Fruit fly (Drosophila melanogaster) whole organism, larva: ENCODE data around the gene Scgbeta.

Experiments used
- noc ChIP-seq: fragments of 200-800 bp; sonication (Bioruptor generic); optimal IDR thresholded peaks from 3 replicates; lab custom pipeline; 2019; ENCODE audit warnings: missing biosample characterization, mild to moderate bottlenecking, missing genetic modification characterization, moderate library complexity

Gene Scgbeta

dm6 chr3R:12408160-12408559 lies 14.1 kb downstream of the Scgbeta start, which contains the start of gene CG5196:
TSS of gene CG5196 (plus strand) at chr3R:12408316.
- peak; percentile 37 for TF ChIP-seq noc (tag; lab: Kevin White, UChicago)

DNA sequence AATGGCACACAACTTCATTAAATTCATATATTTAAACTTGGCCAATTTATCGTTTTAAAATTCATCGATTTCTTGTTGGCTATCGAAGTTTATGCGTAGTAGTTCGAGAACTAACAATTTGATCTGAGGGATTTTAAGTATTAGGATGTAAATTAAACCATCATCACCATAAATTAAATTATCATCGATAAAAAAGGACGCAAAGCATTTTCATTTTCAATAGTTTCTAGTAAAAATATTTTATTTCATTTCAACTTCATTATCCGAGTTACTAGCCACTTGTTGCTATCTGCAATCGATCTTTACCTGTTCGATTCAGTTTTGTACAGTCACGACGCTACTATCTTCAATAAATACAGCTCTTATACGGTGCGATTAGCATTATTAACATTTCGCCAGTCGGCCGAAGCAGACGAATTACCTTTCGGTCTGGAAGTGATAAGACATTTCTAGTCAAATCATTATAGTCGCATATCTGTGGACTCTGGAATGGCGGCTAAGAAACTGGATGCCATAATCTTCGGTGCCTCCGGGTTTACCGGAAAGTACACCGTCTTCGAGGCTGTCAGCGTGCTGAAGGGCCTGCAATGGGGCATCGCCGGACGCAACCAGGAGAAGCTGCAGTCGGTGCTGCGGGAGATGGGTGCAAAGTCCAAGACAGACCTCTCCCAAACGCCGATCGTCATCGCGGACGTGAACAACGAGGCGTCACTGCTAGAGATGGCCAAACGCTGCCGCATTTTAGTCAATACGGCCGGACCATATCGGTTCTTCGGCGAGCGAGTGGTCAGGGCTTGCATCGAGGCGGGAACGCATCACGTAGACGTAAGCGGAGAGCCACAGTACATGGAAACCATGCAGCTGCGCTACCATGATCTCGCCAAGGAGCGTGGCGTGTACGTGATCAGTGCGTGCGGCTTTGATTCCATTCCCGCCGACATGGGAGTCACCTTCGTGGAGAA lies 15.7 kb downstream of the Scgbeta start, which contains the start of gene CG5167:
Gene CG5167, plus strand, starts transcription at position 298 of the 962 bp plus-strand sequence.
- peak; percentile 68 for TF ChIP-seq noc (tag; lab: Kevin White, UChicago)

DNA sequence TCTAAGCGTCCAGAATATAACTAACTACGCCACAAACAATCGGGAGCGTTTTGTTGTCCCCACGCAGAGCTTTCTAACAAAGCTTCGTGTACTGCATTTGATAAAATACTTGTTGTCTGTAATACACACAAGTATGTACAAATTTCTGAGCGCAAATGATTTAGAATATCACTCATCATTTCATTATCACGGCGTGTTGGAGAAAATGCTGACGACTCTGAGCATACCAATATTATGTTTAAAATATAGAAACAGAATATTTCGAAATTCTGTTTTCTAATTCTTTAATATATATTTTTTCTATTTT lies 16.3 kb downstream of the Scgbeta start, which contains the start of gene Cyp9f2:
Gene Cyp9f2, minus strand, starts transcription at position 101 of the 307 bp plus-strand sequence.
- no peak for TF ChIP-seq noc (tag; lab: Kevin White, UChicago)

dm6 chr3R:12405134-12405533 lies 17.1 kb downstream of the Scgbeta start:
- no peak for TF ChIP-seq noc (tag; lab: Kevin White, UChicago)

DNA sequence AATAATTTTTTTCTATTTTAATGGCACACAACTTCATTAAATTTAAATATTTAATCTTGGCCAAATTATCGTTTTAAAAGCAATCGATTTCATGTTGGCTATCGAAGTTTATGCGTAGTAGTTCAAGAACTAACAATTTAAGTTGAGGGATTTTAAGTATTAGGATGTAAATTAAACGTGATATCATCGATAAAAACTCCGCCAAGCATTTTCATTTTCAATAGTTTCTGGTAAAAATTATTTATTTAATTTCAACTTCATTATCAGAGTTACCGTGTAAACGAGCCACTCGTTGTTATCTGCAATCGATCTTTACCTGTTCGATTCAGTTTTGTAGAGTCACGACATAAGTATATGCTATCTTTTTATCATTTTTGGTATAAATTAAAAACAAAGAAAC lies 19.3 kb downstream of the Scgbeta start:
- TF ChIP-seq noc (tag; lab: Kevin White, UChicago) = peak; percentile 97

DNA sequence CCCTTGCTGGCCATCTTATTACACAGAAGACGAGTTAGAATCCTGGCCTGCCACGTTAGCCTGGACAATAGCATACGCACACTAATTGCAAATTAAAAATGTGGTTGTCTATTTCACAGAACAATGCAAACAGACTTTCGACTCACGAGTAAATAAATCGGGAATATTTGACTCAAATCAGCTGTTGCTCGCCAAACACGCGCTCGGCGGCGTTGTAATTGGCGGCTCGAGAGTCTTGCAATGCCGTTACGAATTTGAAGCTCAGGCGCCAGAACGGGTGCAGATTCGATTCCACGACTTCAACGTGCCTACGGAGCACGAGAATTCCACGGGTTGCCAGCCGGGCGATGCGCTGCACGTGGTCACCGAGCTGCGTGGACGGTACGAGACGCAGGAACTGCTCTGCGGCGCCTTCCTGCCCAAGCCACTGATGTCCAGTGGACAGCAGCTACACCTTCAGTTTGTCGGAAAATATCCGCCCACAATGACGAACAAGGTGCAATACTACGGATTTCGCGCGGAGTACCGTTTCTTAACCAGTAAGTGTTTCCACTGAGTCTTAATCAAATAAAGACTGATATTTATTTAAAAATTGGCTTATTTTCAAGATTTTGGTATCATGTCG lies 20.4 kb downstream of the Scgbeta start, which contains the start of gene DNAlig3:
Gene DNAlig3, minus strand, starts transcription at position 168 of the 625 bp plus-strand sequence.
- TF ChIP-seq noc (tag; lab: Kevin White, UChicago) = no peak

- TF ChIP-seq noc (tag; lab: Kevin White, UChicago) = no peak
Measured at dm6 chr3R:12398620-12399247, 23.5 kb downstream of the Scgbeta start, which contains the start of gene Cyp9f3. TSS of gene Cyp9f3 (minus strand) at chr3R:12398929.

dm6 chr3R:12398054-12398453 lies 24.2 kb downstream of the Scgbeta start:
- no peak for TF ChIP-seq noc (tag; lab: Kevin White, UChicago)

dm6 chr3R:12395880-12396279 lies 26.3 kb downstream of the Scgbeta start, which contains the start of the genes CG10096 and CG10097:
TSS of gene CG10096 (minus strand) at chr3R:12395980.
TSS of gene CG10097 (minus strand) at chr3R:12395980.
- TF ChIP-seq noc (tag; lab: Kevin White, UChicago) = no peak

dm6 chr3R:12386965-12387364 lies 35.3 kb downstream of the Scgbeta start, which contains the start of gene CG33098:
TSS of gene CG33098 (plus strand) at chr3R:12387188.
- TF ChIP-seq noc (tag; lab: Kevin White, UChicago) = no peak

DNA sequence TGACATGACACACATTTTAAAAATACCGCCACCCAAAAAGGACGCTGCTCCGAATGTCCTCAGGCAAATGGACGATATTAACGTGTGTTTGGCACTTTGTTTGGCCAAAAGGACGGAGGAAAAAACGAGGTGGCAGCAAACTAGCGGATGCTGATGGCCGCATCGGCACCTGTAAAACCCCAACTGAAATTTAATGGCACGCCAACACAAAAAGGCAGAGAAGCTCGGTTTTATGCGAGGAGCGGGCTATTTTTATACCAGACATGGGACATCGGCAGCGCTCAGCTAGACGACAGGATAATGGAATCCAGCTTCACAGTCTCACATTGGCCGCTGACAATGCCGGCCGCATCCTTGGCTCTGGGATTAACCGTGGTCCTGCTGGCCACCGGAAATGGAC lies 36.3 kb downstream of the Scgbeta start, which contains the start of gene Sol1:
Gene Sol1, plus strand, starts transcription at position 301 of the 400 bp plus-strand sequence.
- TF ChIP-seq noc (tag; lab: Kevin White, UChicago) = no peak

- no peak for TF ChIP-seq noc (tag; lab: Kevin White, UChicago)
Measured at dm6 chr3R:12384274-12384673, 38.0 kb downstream of the Scgbeta start.

- no peak for TF ChIP-seq noc (tag; lab: Kevin White, UChicago)
Measured at dm6 chr3R:12383784-12384183, 38.4 kb downstream of the Scgbeta start.

dm6 chr3R:12383036-12383435 lies 39.2 kb downstream of the Scgbeta start, which contains the start of gene GstD11:
TSS of gene GstD11 (plus strand) at chr3R:12383336.
- TF ChIP-seq noc (tag; lab: Kevin White, UChicago) = no peak

DNA sequence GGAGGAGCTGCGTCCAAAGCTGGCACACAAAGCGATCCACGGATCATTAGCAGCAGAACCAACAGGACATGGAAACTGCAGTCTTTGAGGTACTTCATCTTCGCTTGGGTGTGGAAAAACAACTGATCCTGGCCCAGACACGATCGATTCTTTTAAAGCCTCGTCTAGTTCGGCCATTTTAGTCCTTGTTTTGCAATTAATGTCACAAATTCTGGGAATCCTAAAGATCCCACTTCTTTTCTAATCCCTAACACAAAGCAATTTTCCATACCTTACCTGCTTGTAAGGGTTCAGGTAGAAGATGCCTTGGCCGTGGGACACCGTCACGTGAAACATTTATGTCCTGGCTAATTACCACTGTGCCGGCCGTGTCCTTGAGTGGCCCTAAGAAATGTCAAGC lies 39.7 kb downstream of the Scgbeta start, which contains the start of gene CG10035:
Gene CG10035, minus strand, starts transcription at position 129 of the 400 bp plus-strand sequence.
- TF ChIP-seq noc (tag; lab: Kevin White, UChicago) = no peak
